Worm (Caenorhabditis elegans): Measurements from ENCODE around the gene B0336.13.

The B0336.13 gene

DNA sequence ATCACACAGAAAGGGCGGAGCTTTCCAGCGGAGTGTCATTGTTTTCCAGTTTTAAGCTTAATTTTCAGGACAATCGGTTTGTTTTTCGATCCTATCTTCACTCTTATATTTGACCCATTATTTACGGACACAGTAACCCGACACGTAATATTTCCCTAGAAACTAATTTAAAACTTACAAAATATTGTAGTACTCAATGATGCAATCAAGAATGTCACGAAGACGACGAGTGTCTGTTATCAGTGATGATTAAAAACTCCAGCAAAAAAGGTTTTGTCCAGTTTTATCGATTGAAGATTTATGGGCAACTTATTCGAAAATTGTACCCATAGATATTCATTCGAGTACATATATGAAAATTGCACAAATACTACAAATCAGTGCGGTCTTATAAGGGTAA lies 39.1 kb downstream of the B0336.13 start, which contains the start of gene B0244.17:
Gene B0244.17 (plus strand): TSS at position 301 of the 400 bp plus-strand sequence.
- no peak for TF ChIP-seq ceh-36 (tag; optimal IDR thresholded peaks at IDR 0.05)
- TF ChIP-seq flt-1 (GFP tag; IDR thresholded peaks at IDR 0.05): no peak
- no peak for TF ChIP-seq tra-4 (tag; optimal IDR thresholded peaks at IDR 0.05)
- TF ChIP-seq aly-1 (tag; optimal IDR thresholded peaks at IDR 0.05): no peak
- TF ChIP-seq sea-1 (GFP tag; conservative IDR thresholded peaks at IDR 0.05): no peak
- TF ChIP-seq hnd-1 (tag; optimal IDR thresholded peaks at IDR 0.05): no peak
- TF ChIP-seq ceh-13 (GFP tag; optimal IDR thresholded peaks at IDR 0.05): no peak

DNA sequence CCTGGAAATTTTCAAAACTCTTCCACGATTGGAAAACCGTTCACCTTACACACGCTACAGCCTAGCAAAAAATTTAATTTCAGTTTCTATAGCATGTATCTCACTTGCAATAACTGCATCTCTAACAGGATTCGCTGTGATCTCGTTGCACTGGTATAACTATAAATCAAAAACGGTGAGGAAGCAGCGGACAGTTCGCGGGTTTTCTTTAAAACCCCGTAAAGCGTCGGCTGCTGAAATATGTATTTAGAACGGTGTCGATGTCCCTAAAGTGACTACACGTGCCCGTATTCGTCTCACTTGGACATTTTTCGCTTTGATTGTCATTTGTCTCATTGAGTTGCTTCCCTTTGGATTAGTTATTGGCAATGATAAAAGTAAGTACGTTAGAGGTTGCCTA lies 40.5 kb downstream of the B0336.13 start:
- no peak for TF ChIP-seq aly-1 (tag; optimal IDR thresholded peaks at IDR 0.05)
- no peak for TF ChIP-seq ceh-36 (tag; optimal IDR thresholded peaks at IDR 0.05)
- no peak for TF ChIP-seq tbx-11 (GFP tag; IDR thresholded peaks at IDR 0.05)
- no peak for TF ChIP-seq ceh-13 (GFP tag; optimal IDR thresholded peaks at IDR 0.05)
- TF ChIP-seq hmg-4 (GFP tag; optimal IDR thresholded peaks at IDR 0.05): no peak
- TF ChIP-seq scrt-1 (GFP tag; IDR thresholded peaks at IDR 0.05): no peak
- TF ChIP-seq sea-1 (GFP tag; conservative IDR thresholded peaks at IDR 0.05): no peak
- TF ChIP-seq flt-1 (GFP tag; IDR thresholded peaks at IDR 0.05): no peak

- TF ChIP-seq tbx-11 (GFP tag; IDR thresholded peaks at IDR 0.05) (no peak), sea-1 (GFP tag; conservative IDR thresholded peaks at IDR 0.05) (no peak)
Observed at ce11 chrIII:5734905-5735304, 41.1 kb downstream of the B0336.13 start, which contains the start of gene B0244.10. B0244.10 (plus strand) TSS chrIII:5735158.

- no peak for TF ChIP-seq tbx-37 (GFP tag; conservative IDR thresholded peaks at IDR 0.05)
- no peak for TF ChIP-seq ama-1 (optimal IDR thresholded peaks at IDR 0.05)
- no peak for TF ChIP-seq pes-1 (GFP tag; IDR thresholded peaks at IDR 0.05)
- TF ChIP-seq hmg-4 (GFP tag; optimal IDR thresholded peaks at IDR 0.05): no peak
- TF ChIP-seq flt-1 (GFP tag; IDR thresholded peaks at IDR 0.05): no peak
Observed at ce11 chrIII:5737708-5738107, 43.9 kb downstream of the B0336.13 start, which contains the start of gene B0244.6. B0244.6 (plus strand) TSS chrIII:5738008.

DNA sequence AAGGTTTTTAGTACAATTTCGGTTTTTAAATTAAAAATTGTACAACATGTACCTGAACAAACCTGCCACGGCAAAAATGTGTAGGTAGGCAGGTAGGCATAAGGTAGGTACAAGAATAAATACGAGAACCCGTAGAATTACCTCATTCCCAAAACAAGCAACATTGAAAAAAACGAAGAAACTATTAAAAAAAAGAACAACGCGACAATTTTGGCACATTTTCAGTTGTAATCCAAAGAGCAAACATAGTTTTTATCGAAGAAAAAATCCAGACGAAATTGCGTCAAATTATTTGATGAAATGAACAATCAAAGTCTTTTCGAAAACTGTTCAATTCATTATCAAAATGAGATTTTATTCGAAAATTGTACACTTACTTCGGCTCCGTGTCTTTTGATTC lies 46.8 kb downstream of the B0336.13 start, which contains the start of gene B0244.16:
Gene B0244.16 (plus strand): TSS at position 301 of the 400 bp plus-strand sequence.
- TF ChIP-seq ceh-36 (tag; optimal IDR thresholded peaks at IDR 0.05) (no peak), B0310.2 (tag; optimal IDR thresholded peaks at IDR 0.05) (no peak), pes-1 (GFP tag; IDR thresholded peaks at IDR 0.05) (no peak), tbx-11 (GFP tag; IDR thresholded peaks at IDR 0.05) (no peak), hmbx-1 (tag; optimal IDR thresholded peaks at IDR 0.05) (no peak), sea-1 (GFP tag; conservative IDR thresholded peaks at IDR 0.05) (no peak), F13C5.2 (tag; optimal IDR thresholded peaks at IDR 0.05) (no peak), ets-7 (tag; optimal IDR thresholded peaks at IDR 0.05) (no peak), hnd-1 (tag; optimal IDR thresholded peaks at IDR 0.05) (no peak), tbx-37 (GFP tag; conservative IDR thresholded peaks at IDR 0.05) (no peak), tra-4 (tag; optimal IDR thresholded peaks at IDR 0.05) (no peak), flt-1 (GFP tag; IDR thresholded peaks at IDR 0.05) (no peak), scrt-1 (GFP tag; IDR thresholded peaks at IDR 0.05) (no peak), ama-1 (optimal IDR thresholded peaks at IDR 0.05) (no peak), hmg-4 (GFP tag; optimal IDR thresholded peaks at IDR 0.05) (no peak)

DNA sequence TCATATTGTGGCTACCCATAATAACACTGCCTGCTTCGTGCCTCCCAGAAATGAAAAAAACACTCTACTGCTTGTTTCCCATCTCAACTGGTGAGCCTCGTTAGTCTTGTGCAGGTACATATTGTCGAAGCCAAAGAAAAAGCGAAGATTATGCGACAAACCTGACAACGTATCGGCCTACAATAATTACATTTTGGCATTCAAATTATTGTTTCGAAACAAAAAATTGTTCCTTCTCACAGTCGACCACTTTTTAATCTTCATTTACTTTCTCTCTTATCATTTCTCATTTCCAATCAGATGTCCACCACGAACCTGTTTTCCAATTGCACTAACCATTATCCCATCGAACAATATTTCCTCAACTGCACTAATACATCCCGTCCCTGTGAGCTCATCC lies 49.2 kb downstream of the B0336.13 start, which contains the start of gene B0244.15:
Gene B0244.15 (plus strand): TSS at position 301 of the 400 bp plus-strand sequence.
- TF ChIP-seq ets-7 (tag; optimal IDR thresholded peaks at IDR 0.05) (no peak), aly-1 (tag; optimal IDR thresholded peaks at IDR 0.05) (no peak), flt-1 (GFP tag; IDR thresholded peaks at IDR 0.05) (no peak), tbx-37 (GFP tag; conservative IDR thresholded peaks at IDR 0.05) (no peak), ceh-13 (GFP tag; optimal IDR thresholded peaks at IDR 0.05) (no peak), tra-4 (tag; optimal IDR thresholded peaks at IDR 0.05) (no peak), scrt-1 (GFP tag; IDR thresholded peaks at IDR 0.05) (no peak), F13C5.2 (tag; optimal IDR thresholded peaks at IDR 0.05) (no peak), B0310.2 (tag; optimal IDR thresholded peaks at IDR 0.05) (no peak), sea-1 (GFP tag; conservative IDR thresholded peaks at IDR 0.05) (no peak), hmbx-1 (tag; optimal IDR thresholded peaks at IDR 0.05) (no peak), ama-1 (optimal IDR thresholded peaks at IDR 0.05) (no peak), hnd-1 (tag; optimal IDR thresholded peaks at IDR 0.05) (no peak)
